Fruit fly (Drosophila melanogaster) whole organism, embryonic: ENCODE measurements around the gene cher.
A peak's percentile ranks its signal among the peaks of the same experiment; 100 is the strongest.

Source experiments
- Antp ChIP-seq: fragments of 200-800 bp; sonication (Bioruptor generic); optimal IDR thresholded peaks from 3 replicates; lab custom pipeline; 2016; ENCODE audit warnings: missing biosample characterization, missing genetic modification characterization
- Bgb ChIP-seq: fragments of 200-800 bp; sonication (Bioruptor generic); IDR thresholded peaks from 2 replicates; pipeline ENCODE4 v1.3.6; 2022; ENCODE audit warnings: missing biosample characterization, missing genetic modification characterization; ENCODE audit not compliant: partially characterized antibody
- CG10431 ChIP-seq: fragments of 200-800 bp; sonication (Bioruptor generic); optimal IDR thresholded peaks from 3 replicates; lab custom pipeline; 2018; ENCODE audit warnings: missing biosample characterization, mild to moderate bottlenecking, missing genetic modification characterization
- CG10979 ChIP-seq: fragments of 200-800 bp; sonication (Bioruptor generic); optimal IDR thresholded peaks from 2 replicates; lab custom pipeline; 2018; ENCODE audit warnings: missing biosample characterization, mild to moderate bottlenecking, missing genetic modification characterization, moderate library complexity
- CG11504 ChIP-seq: fragments of 200-800 bp; sonication (Bioruptor generic); optimal IDR thresholded peaks from 3 replicates; lab custom pipeline; 2019; ENCODE audit warnings: missing biosample characterization, mild to moderate bottlenecking, missing genetic modification characterization, moderate library complexity
- CG11695 ChIP-seq: fragments of 200-800 bp; sonication (Bioruptor generic); IDR thresholded peaks from 3 replicates; pipeline ENCODE4 v1.3.6; 2022; ENCODE audit warnings: missing biosample characterization, missing genetic modification characterization
- CG12155 ChIP-seq: fragments of 200-800 bp; sonication (Bioruptor generic); optimal IDR thresholded peaks from 3 replicates; lab custom pipeline; 2016; ENCODE audit warnings: missing biosample characterization, missing genetic modification characterization
- CG12219 ChIP-seq: fragments of 200-800 bp; sonication (Bioruptor generic); optimal IDR thresholded peaks from 3 replicates; lab custom pipeline; 2018; ENCODE audit warnings: missing biosample characterization, mild to moderate bottlenecking, missing genetic modification characterization
- CG12236 ChIP-seq: fragments of 200-800 bp; sonication (Bioruptor generic); optimal IDR thresholded peaks from 2 replicates; lab custom pipeline; 2016; ENCODE audit warnings: missing biosample characterization, missing genetic modification characterization
- CG12299 ChIP-seq: fragments of 200-800 bp; sonication (Bioruptor generic); optimal IDR thresholded peaks from 2 replicates; lab custom pipeline; 2018; ENCODE audit warnings: missing biosample characterization, mild to moderate bottlenecking, missing genetic modification characterization
- CG14965 ChIP-seq: fragments of 200-800 bp; sonication (Bioruptor generic); optimal IDR thresholded peaks from 2 replicates; lab custom pipeline; 2016; ENCODE audit warnings: missing biosample characterization, missing genetic modification characterization, borderline replicate concordance
- CG15073 ChIP-seq: fragments of 200-800 bp; sonication (Bioruptor generic); optimal IDR thresholded peaks from 2 replicates; lab custom pipeline; 2016; ENCODE audit warnings: missing biosample characterization, missing genetic modification characterization
- CG15479 ChIP-seq: fragments of 200-800 bp; sonication (Bioruptor generic); optimal IDR thresholded peaks from 3 replicates; lab custom pipeline; 2019; ENCODE audit warnings: missing biosample characterization, mild to moderate bottlenecking, missing genetic modification characterization, moderate library complexity
- CG17612 ChIP-seq: fragments of 200-800 bp; sonication (Bioruptor generic); IDR thresholded peaks from 2 replicates; pipeline ENCODE4 v1.3.6; 2022; ENCODE audit warnings: missing biosample characterization, missing genetic modification characterization
- CG18764 ChIP-seq: fragments of 200-800 bp; sonication (Bioruptor generic); optimal IDR thresholded peaks from 3 replicates; lab custom pipeline; 2016; ENCODE audit warnings: missing biosample characterization, missing genetic modification characterization
- CG34224 ChIP-seq: fragments of 200-800 bp; sonication (Bioruptor generic); IDR thresholded peaks from 3 replicates; pipeline ENCODE4 v1.3.6; 2022; ENCODE audit warnings: missing biosample characterization, missing genetic modification characterization; ENCODE audit not compliant: partially characterized antibody
- CG34422 ChIP-seq: fragments of 200-800 bp; sonication (Bioruptor generic); IDR thresholded peaks from 3 replicates; pipeline ENCODE4 v1.3.6; 2022; ENCODE audit warnings: missing biosample characterization, missing genetic modification characterization
- CG8359 ChIP-seq: fragments of 200-800 bp; sonication (Bioruptor generic); optimal IDR thresholded peaks from 2 replicates; lab custom pipeline; 2017; ENCODE audit warnings: missing biosample characterization, mild to moderate bottlenecking, missing genetic modification characterization, borderline replicate concordance
- CrebB ChIP-seq: fragments of 200-800 bp; sonication (Bioruptor generic); optimal IDR thresholded peaks from 3 replicates; lab custom pipeline; 2018; ENCODE audit warnings: missing biosample characterization, mild to moderate bottlenecking, missing genetic modification characterization
- D19B ChIP-seq: fragments of 200-800 bp; sonication (Bioruptor generic); optimal IDR thresholded peaks from 2 replicates; lab custom pipeline; 2017; ENCODE audit warnings: missing biosample characterization, mild to moderate bottlenecking, missing genetic modification characterization
- Dip3 ChIP-seq: fragments of 200-800 bp; sonication (Bioruptor generic); optimal IDR thresholded peaks from 3 replicates; lab custom pipeline; 2016; ENCODE audit warnings: missing biosample characterization, missing genetic modification characterization
- Dll ChIP-seq: fragments of 200-800 bp; sonication (Bioruptor generic); IDR thresholded peaks from 4 replicates; pipeline ENCODE4 v1.3.6; 2022; ENCODE audit warnings: missing biosample characterization, missing genetic modification characterization; ENCODE audit not compliant: partially characterized antibody
- ERR ChIP-seq: fragments of 200-800 bp; sonication (Bioruptor generic); optimal IDR thresholded peaks from 2 replicates; lab custom pipeline; 2016; ENCODE audit warnings: missing biosample characterization, missing genetic modification characterization
- Fer3 ChIP-seq: fragments of 200-800 bp; sonication (Bioruptor generic); optimal IDR thresholded peaks from 2 replicates; lab custom pipeline; 2018; ENCODE audit warnings: missing biosample characterization, mild to moderate bottlenecking, missing genetic modification characterization, moderate library complexity
- GATAe ChIP-seq: fragments of 200-800 bp; sonication (Bioruptor generic); conservative IDR thresholded peaks from 2 replicates; pipeline ENCODE4 v1.3.6; 2022; ENCODE audit warnings: missing biosample characterization, missing genetic modification characterization
- HmgD ChIP-seq: fragments of 200-800 bp; sonication (Bioruptor generic); optimal IDR thresholded peaks from 3 replicates; lab custom pipeline; 2016; ENCODE audit warnings: missing biosample characterization, missing genetic modification characterization
- HmgZ ChIP-seq: fragments of 200-800 bp; sonication (Bioruptor generic); optimal IDR thresholded peaks from 2 replicates; lab custom pipeline; 2018; ENCODE audit warnings: missing biosample characterization, mild to moderate bottlenecking, missing genetic modification characterization
- Hr51 ChIP-seq, 2 experiments: fragments of 200-800 bp; sonication (Bioruptor generic); optimal IDR thresholded peaks; 2 replicates in 1 of 2; 3 replicates in 1 of 2; lab custom pipeline; 2016 to 2018; ENCODE audit warnings: missing biosample characterization in 2 of 2, missing genetic modification characterization in 2 of 2, mild to moderate bottlenecking in 1 of 2, moderate library complexity in 1 of 2
- Hsf ChIP-seq: fragments of 200-800 bp; sonication (Bioruptor generic); optimal IDR thresholded peaks from 3 replicates; lab custom pipeline; 2016; ENCODE audit warnings: missing biosample characterization, missing genetic modification characterization
- Lpt ChIP-seq: fragments of >200 bp; optimal IDR thresholded peaks from 2 replicates; lab custom pipeline; 2018; ENCODE audit warnings: missing biosample characterization, missing genetic modification characterization
- NC2β ChIP-seq: fragments of 200-800 bp; sonication (Bioruptor generic); optimal IDR thresholded peaks from 2 replicates; lab custom pipeline; 2016; ENCODE audit warnings: missing biosample characterization, missing genetic modification characterization
- Taf1 ChIP-seq: fragments of 200-800 bp; sonication (Bioruptor generic); IDR thresholded peaks from 2 replicates; pipeline ENCODE4 v1.3.6; 2022; ENCODE audit warnings: missing biosample characterization, missing genetic modification characterization
- bowl ChIP-seq: fragments of 200-800 bp; sonication (Bioruptor generic); IDR thresholded peaks from 2 replicates; pipeline ENCODE4 v1.3.6; 2022; ENCODE audit warnings: missing biosample characterization, missing genetic modification characterization
- chinmo ChIP-seq: fragments of 200-800 bp; sonication (Bioruptor generic); IDR thresholded peaks from 4 replicates; pipeline ENCODE4 v1.3.6; 2022; ENCODE audit warnings: missing biosample characterization, missing genetic modification characterization; ENCODE audit not compliant: partially characterized antibody
- dpn ChIP-seq, 2 experiments: fragments of 200-800 bp; sonication (Bioruptor generic); optimal IDR thresholded peaks; 3 replicates each; lab custom pipeline; 2016; ENCODE audit warnings: missing biosample characterization in 2 of 2, missing genetic modification characterization in 2 of 2
- ewg ChIP-seq: fragments of 200-800 bp; sonication (Bioruptor generic); optimal IDR thresholded peaks from 3 replicates; lab custom pipeline; 2017; ENCODE audit warnings: mild to moderate bottlenecking, missing biosample characterization, missing genetic modification reagents, missing genetic modification characterization
- ham ChIP-seq: fragments of 200-800 bp; sonication (Bioruptor generic); IDR thresholded peaks from 2 replicates; pipeline ENCODE4 v1.3.6; 2022; ENCODE audit warnings: missing biosample characterization, missing genetic modification characterization
- inv ChIP-seq: fragments of 200-800 bp; sonication (Bioruptor generic); IDR thresholded peaks from 2 replicates; pipeline ENCODE4 v1.3.6; 2022; ENCODE audit warnings: missing biosample characterization, missing genetic modification characterization; ENCODE audit not compliant: partially characterized antibody
- lola ChIP-seq, 3 experiments: fragments of >200 bp in 2 of 3; fragments of 200-800 bp in 1 of 3; sonication (Bioruptor generic) in 1 of 3; optimal IDR thresholded peaks; 2 replicates each; lab custom pipeline; 2017 to 2019; ENCODE audit warnings: missing biosample characterization in 3 of 3, missing genetic modification characterization in 3 of 3, mild to moderate bottlenecking in 1 of 3, moderate library complexity in 1 of 3
- phol ChIP-seq: fragments of 200-800 bp; sonication (Bioruptor generic); optimal IDR thresholded peaks from 3 replicates; lab custom pipeline; 2018; ENCODE audit warnings: missing biosample characterization, mild to moderate bottlenecking, missing genetic modification characterization, moderate library complexity
- pum ChIP-seq: fragments of 200-800 bp; sonication (Bioruptor generic); optimal IDR thresholded peaks from 2 replicates; lab custom pipeline; 2016; ENCODE audit warnings: missing biosample characterization, missing genetic modification characterization
- ranshi ChIP-seq: fragments of 200-800 bp; sonication (Bioruptor generic); IDR thresholded peaks from 2 replicates; pipeline ENCODE4 v1.3.6; 2022; ENCODE audit warnings: missing biosample characterization, missing genetic modification characterization
- sens ChIP-seq: fragments of 200-800 bp; sonication (Bioruptor generic); peaks from one replicate; lab custom pipeline; 2016; ENCODE audit warnings: missing biosample characterization, missing genetic modification characterization
- tio ChIP-seq: fragments of 200-800 bp; sonication (Bioruptor generic); optimal IDR thresholded peaks from 2 replicates; lab custom pipeline; 2017; ENCODE audit warnings: missing biosample characterization, missing genetic modification characterization, inconsistent platforms
- tll ChIP-seq, 2 experiments: fragments of 200-800 bp in 1 of 2; fragments of >200 bp in 1 of 2; sonication (Bioruptor generic) in 1 of 2; optimal IDR thresholded peaks; 2 replicates each; lab custom pipeline; 2017 to 2019; ENCODE audit warnings: missing biosample characterization in 2 of 2, missing genetic modification characterization in 2 of 2, mild to moderate bottlenecking in 1 of 2, moderate library complexity in 1 of 2
- trh ChIP-seq: fragments of 200-800 bp; sonication (Bioruptor generic); optimal IDR thresholded peaks from 2 replicates; lab custom pipeline; 2016; ENCODE audit warnings: missing biosample characterization, missing genetic modification characterization
- tup ChIP-seq: fragments of 200-800 bp; sonication (Bioruptor generic); optimal IDR thresholded peaks from 2 replicates; lab custom pipeline; 2016; ENCODE audit warnings: missing biosample characterization, mild to moderate bottlenecking, missing genetic modification characterization, moderate library complexity
- vfl ChIP-seq: fragments of 200-800 bp; sonication (Bioruptor generic); optimal IDR thresholded peaks from 2 replicates; lab custom pipeline; 2016; ENCODE audit warnings: missing biosample characterization, missing genetic modification characterization
- wdn ChIP-seq: fragments of 200-800 bp; sonication (Bioruptor generic); IDR thresholded peaks from 2 replicates; pipeline ENCODE4 v1.3.6; 2022; ENCODE audit warnings: missing biosample characterization, missing genetic modification characterization
- wor ChIP-seq: fragments of 200-800 bp; sonication (Bioruptor generic); IDR thresholded peaks from 2 replicates; pipeline ENCODE4 v1.3.6; 2022; ENCODE audit warnings: missing biosample characterization, missing genetic modification characterization
- yki ChIP-seq: fragments of >200 bp; optimal IDR thresholded peaks from 3 replicates; lab custom pipeline; 2018
- zfh1 ChIP-seq: fragments of 200-800 bp; sonication (Bioruptor generic); IDR thresholded peaks from 3 replicates; pipeline ENCODE4 v1.3.6; 2022; ENCODE audit warnings: missing biosample characterization, missing genetic modification characterization

cher gene

DNA sequence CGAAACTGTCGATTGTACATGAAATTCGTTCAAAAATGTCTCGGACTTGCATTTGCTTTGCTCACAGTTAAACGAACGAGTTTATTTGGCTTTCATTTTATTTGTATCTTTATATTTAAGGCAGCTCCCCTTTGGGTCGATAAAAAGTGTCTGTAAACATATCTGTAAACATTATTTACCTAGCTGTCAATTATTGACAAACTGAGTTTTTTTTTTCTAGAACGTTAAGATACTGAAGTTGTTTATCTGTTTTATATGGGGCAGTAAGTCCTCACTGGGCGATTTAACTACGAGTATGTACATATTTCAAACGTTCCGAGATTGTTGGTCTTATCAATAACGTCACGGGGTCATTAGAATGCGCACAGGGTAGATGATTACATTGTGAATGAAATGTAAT lies 9.5 kb downstream of the cher start (continued):
- TF ChIP-seq HmgZ, result peak; percentile 1
- no peak for TF ChIP-seq Fer3
- no peak for TF ChIP-seq ranshi (GFP tag; lab: Robert Waterston, UW)
- TF ChIP-seq CG11695 (GFP tag; lab: Robert Waterston, UW), result peak; percentile 15; the same call in 1 of the 3 replicates
- no peak for TF ChIP-seq CG15479 (GFP tag; lab: Kevin White, UChicago)
- no peak for TF ChIP-seq Dip3 (GFP tag; lab: Kevin White, UChicago)
- no peak for TF ChIP-seq CG18764
- no peak for TF ChIP-seq Antp (GFP tag; lab: Kevin White, UChicago)
- no peak for TF ChIP-seq ERR
- TF ChIP-seq inv, result no peak
- no peak for TF ChIP-seq CG34224
- no peak for TF ChIP-seq trh (GFP tag; lab: Kevin White, UChicago)
- no peak for TF ChIP-seq GATAe (GFP tag; lab: Robert Waterston, UW)
- no peak for TF ChIP-seq CG10979 (tag; lab: Kevin White, UChicago)
- no peak for TF ChIP-seq CG34422 (GFP tag; lab: Robert Waterston, UW)
- no peak for TF ChIP-seq CG14965
- no peak for TF ChIP-seq phol (tag; lab: Kevin White, UChicago)
- no peak for TF ChIP-seq tll (GFP tag; optimal IDR thresholded peaks at IDR 0.05; lab: Kevin White, UChicago)
- TF ChIP-seq CG11504 (tag; lab: Kevin White, UChicago), result no peak
- no peak for TF ChIP-seq NC2β (GFP tag; lab: Kevin White, UChicago)
- TF ChIP-seq Lpt (GFP tag; lab: Kevin White, UChicago), result no peak
- TF ChIP-seq CG12299 (tag; lab: Kevin White, UChicago), result no peak
- TF ChIP-seq CG17612 (GFP tag; lab: Robert Waterston, UW), result no peak
- no peak for TF ChIP-seq wdn (GFP tag; lab: Robert Waterston, UW)
- TF ChIP-seq ham (GFP tag; lab: Robert Waterston, UW), result no peak
- no peak for TF ChIP-seq tup
- peak; percentile 25 for TF ChIP-seq CrebB
- no peak for TF ChIP-seq zfh1 (GFP tag; lab: Robert Waterston, UW)
- no peak for TF ChIP-seq pum (GFP tag; lab: Kevin White, UChicago)
- peak; percentile 37 for TF ChIP-seq CG12219 (GFP tag; lab: Kevin White, UChicago)
- no peak for TF ChIP-seq HmgD (GFP tag; lab: Kevin White, UChicago)
- no peak for TF ChIP-seq dpn (GFP tag; optimal IDR thresholded peaks at IDR 0.05; lab: Kevin White, UChicago)
- no peak for TF ChIP-seq ewg (GFP tag; lab: Kevin White, UChicago)
- no peak for TF ChIP-seq CG15073
- no peak for TF ChIP-seq tio (GFP tag; lab: Kevin White, UChicago)
- TF ChIP-seq lola (GFP tag; optimal IDR thresholded peaks at IDR 0.05; lab: Kevin White, UChicago), result peak in 1 of 3 experiments; percentile 1
- TF ChIP-seq bowl (GFP tag; lab: Robert Waterston, UW), result no peak
- TF ChIP-seq CG12155 (GFP tag; lab: Kevin White, UChicago), result no peak
- no peak for TF ChIP-seq yki (lab: Kevin White, UChicago)
- TF ChIP-seq CG8359 (GFP tag; lab: Kevin White, UChicago), result no peak
- TF ChIP-seq vfl (GFP tag; lab: Kevin White, UChicago), result no peak
- no peak for TF ChIP-seq CG12236 (GFP tag; lab: Kevin White, UChicago)
- TF ChIP-seq chinmo (GFP tag; lab: Robert Waterston, UW), result no peak
- TF ChIP-seq Bgb (GFP tag; lab: Robert Waterston, UW), result no peak
- TF ChIP-seq Dll (GFP tag; lab: Robert Waterston, UW), result no peak
- TF ChIP-seq sens (GFP tag; lab: Kevin White, UChicago), result peak; percentile 70
- TF ChIP-seq Taf1 (GFP tag; lab: Robert Waterston, UW), result no peak
- peak; percentile 32 for TF ChIP-seq CG10431 (GFP tag; lab: Kevin White, UChicago)
- no peak for TF ChIP-seq Hsf (GFP tag; lab: Kevin White, UChicago)
- no peak for TF ChIP-seq wor
- TF ChIP-seq D19B, result no peak
- TF ChIP-seq Hr51 (GFP tag; optimal IDR thresholded peaks at IDR 0.05; lab: Kevin White, UChicago), result no peak
